Fruit fly (Drosophila melanogaster) whole organism, pupa: Measurements from ENCODE around the gene Dsk.

Experiments
- CG10348 ChIP-seq: fragments of 200-800 bp; sonication (Bioruptor generic); IDR thresholded peaks from 2 replicates; pipeline ENCODE4 v1.3.6; 2022; ENCODE audit warnings: missing biosample characterization, missing genetic modification characterization
- CG13204 ChIP-seq: fragments of 200-800 bp; sonication (Bioruptor generic); optimal IDR thresholded peaks from 2 replicates; lab custom pipeline; 2018; ENCODE audit warnings: missing biosample characterization, mild to moderate bottlenecking, missing genetic modification characterization, moderate library complexity
- CG14655 ChIP-seq: fragments of 200-800 bp; sonication (Bioruptor generic); optimal IDR thresholded peaks from 3 replicates; lab custom pipeline; 2017; ENCODE audit warnings: mild to moderate bottlenecking, missing biosample characterization, missing genetic modification reagents, missing genetic modification characterization
- CG17806 ChIP-seq: fragments of 200-800 bp; sonication (Bioruptor generic); optimal IDR thresholded peaks from 2 replicates; lab custom pipeline; 2018; ENCODE audit warnings: missing biosample characterization, mild to moderate bottlenecking, missing genetic modification characterization, moderate library complexity
- CG32121 ChIP-seq: fragments of 200-800 bp; sonication (Bioruptor generic); IDR thresholded peaks from 2 replicates; pipeline ENCODE4 v1.3.6; 2022; ENCODE audit warnings: missing biosample characterization, missing genetic modification characterization
- CG9948 ChIP-seq: fragments of 200-800 bp; sonication (Bioruptor generic); optimal IDR thresholded peaks from 2 replicates; lab custom pipeline; 2018; ENCODE audit warnings: missing biosample characterization, mild to moderate bottlenecking, missing genetic modification characterization, moderate library complexity
- Ets98B ChIP-seq: fragments of 200-800 bp; sonication (Bioruptor generic); IDR thresholded peaks from 2 replicates; pipeline ENCODE4 v1.3.6; 2022; ENCODE audit warnings: missing biosample characterization, missing genetic modification characterization

DNA sequence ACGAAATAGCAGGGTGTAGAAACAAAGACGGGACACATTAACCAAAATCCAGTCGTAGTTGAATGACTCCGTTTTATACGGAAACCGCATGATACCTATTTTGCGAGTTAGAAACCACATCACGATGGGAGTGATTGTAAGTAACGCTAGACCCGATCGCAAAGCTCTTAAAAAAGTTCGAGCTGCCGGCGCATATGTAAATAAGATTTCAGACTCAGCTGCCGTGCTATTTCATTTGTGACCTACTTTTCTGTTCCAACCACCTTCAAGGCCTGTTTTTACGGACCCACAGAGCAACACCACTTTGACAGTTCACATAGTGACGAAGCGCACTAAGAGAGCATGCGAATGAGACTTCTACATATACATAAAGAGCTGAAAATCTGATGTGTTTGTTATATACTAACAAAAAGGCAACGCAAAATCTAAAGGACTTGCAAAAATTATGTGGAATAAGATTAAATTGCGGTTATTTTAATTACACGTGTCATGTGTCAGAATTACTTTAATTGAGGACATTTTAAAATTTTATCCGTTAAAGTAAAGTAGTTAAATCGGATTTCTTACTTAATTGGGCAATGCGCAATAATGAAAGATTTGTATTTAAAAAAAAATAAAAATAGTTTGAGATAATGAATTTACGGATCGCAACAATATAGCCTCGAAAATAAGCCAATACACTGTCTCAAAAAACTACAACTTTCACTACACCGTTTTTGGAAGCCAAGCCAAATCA, 11.1 kb downstream of the Dsk start:
- no peak for TF ChIP-seq CG9948 (tag; lab: Kevin White, UChicago)
- no peak for TF ChIP-seq CG32121 (GFP tag; lab: Robert Waterston, UW)
- TF ChIP-seq CG13204 (GFP tag; lab: Kevin White, UChicago), result no peak
- no peak for TF ChIP-seq CG17806 (tag; lab: Kevin White, UChicago)
- TF ChIP-seq Ets98B (GFP tag; lab: Robert Waterston, UW), result no peak
- no peak for TF ChIP-seq CG14655 (GFP tag; lab: Kevin White, UChicago)
- no peak for TF ChIP-seq CG10348 (GFP tag; lab: Robert Waterston, UW)
